Worm (Caenorhabditis elegans) whole organism, young adult: ENCODE data around the gene argn-1.

ENCODE experiments used
- F22D6.2 ChIP-seq: sonication (generic microtip); optimal IDR thresholded peaks from 2 replicates; lab custom pipeline; 2016; ENCODE audit warnings: mild to moderate bottlenecking, missing genetic modification characterization, missing compliant biosample characterization
- somi-1 ChIP-seq: fragments of 200-800 bp; sonication (Bioruptor generic); optimal IDR thresholded peaks from 2 replicates; lab custom pipeline; 2018; ENCODE audit warnings: mild to moderate bottlenecking, missing genetic modification characterization, missing compliant biosample characterization

DNA sequence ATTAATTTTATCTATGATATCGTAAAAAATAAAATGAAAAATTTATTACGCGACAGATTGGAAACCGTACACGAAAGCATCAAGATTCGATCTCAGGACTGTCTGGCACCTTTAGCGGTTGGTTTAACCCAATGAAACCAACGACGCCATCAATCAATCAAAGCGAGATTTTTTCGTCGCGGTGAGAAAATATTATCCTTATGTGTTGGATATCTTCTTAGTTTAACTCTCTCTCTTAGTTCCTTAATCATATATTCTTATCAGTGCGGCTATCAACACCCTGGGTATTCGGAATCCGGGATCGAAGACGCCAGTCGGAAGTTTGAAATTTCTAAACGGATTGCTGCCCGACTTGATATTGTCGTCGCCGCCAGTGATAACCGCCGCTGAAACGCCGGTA is 24.8 kb upstream of the argn-1 start:
- no peak for TF ChIP-seq somi-1 (GFP tag; lab: Kevin White, UChicago)
- no peak for TF ChIP-seq F22D6.2 (tag; lab: Kevin White, UChicago)
